Fruit fly (Drosophila melanogaster) S2 (cell line): ENCODE results near the gene Aprt.
A peak's percentile ranks its signal among the peaks of the same experiment; 100 is the strongest.

Source experiments
- CG8478 ChIP-seq: fragments of >200 bp; optimal IDR thresholded peaks from 2 replicates; lab custom pipeline; 2018
- CTCF ChIP-seq, 2 experiments: fragments of >200 bp; optimal IDR thresholded peaks; 2 replicates each; lab custom pipeline; 2018

The Aprt gene

dm6 chr3L:1887929-1888529 is 3.2 kb upstream of the Aprt start:
- TF ChIP-seq CG8478 (lab: Kevin White, UChicago): no peak
- no peak for TF ChIP-seq CTCF (optimal IDR thresholded peaks at IDR 0.05; lab: Kevin White, UChicago)

DNA sequence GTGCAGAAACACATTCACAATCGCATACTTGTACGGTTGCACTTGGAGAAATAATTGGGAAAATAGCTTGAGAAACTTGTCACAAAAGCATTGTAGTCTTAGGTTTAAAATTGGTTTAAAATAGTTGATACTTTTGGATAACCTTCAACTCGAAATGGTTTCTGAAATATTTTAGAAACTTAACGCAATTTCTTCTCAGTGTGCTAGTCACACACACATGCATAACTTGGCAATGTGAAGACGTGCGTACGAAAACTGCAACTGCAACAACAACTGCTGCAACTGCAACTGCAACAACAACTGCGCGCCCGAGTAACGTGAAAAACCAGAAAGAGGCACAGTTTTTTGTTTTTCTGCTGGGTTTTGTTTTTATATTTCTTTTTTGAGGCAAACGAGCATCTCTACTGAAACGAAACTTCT is 1.3 kb upstream of the Aprt start:
- no peak for TF ChIP-seq CG8478 (lab: Kevin White, UChicago)
- TF ChIP-seq CTCF (optimal IDR thresholded peaks at IDR 0.05; lab: Kevin White, UChicago): no peak

- no peak for TF ChIP-seq CTCF (optimal IDR thresholded peaks at IDR 0.05; lab: Kevin White, UChicago)
- TF ChIP-seq CG8478 (lab: Kevin White, UChicago): no peak
Observed at dm6 chr3L:1885436-1885835, 617 bp upstream of the Aprt start, which contains the start of gene Tmhs. Gene Tmhs, plus strand, starts transcription at chr3L:1885657.

dm6 chr3L:1882868-1883554 is 1.8 kb downstream of the Aprt start, which contains the start of gene CG13937:
Gene CG13937, minus strand, starts transcription at chr3L:1883041.
- TF ChIP-seq CG8478 (lab: Kevin White, UChicago) (no peak), CTCF (optimal IDR thresholded peaks at IDR 0.05; lab: Kevin White, UChicago) (no peak)

DNA sequence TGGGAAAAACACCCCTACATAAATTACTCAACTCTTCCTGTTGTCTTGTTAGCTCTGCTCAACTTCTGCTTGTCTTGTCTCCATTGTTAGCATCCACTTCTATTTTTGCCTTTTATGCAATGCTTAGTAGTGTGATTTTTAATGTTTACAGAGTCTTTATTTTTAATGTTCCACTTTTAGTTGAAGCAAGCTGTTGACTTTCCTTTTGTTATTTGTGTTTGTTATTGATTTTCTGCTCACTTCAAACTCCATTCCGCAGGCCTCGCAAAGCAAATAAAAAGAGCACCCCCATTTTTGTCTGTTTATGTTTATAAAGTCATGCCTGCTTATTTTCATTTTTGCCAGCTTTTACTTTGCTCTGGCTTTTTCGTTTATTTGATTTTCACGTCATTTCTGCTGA is 2.9 kb downstream of the Aprt start:
- TF ChIP-seq CTCF (optimal IDR thresholded peaks at IDR 0.05; lab: Kevin White, UChicago) (no peak), CG8478 (lab: Kevin White, UChicago) (no peak)

DNA sequence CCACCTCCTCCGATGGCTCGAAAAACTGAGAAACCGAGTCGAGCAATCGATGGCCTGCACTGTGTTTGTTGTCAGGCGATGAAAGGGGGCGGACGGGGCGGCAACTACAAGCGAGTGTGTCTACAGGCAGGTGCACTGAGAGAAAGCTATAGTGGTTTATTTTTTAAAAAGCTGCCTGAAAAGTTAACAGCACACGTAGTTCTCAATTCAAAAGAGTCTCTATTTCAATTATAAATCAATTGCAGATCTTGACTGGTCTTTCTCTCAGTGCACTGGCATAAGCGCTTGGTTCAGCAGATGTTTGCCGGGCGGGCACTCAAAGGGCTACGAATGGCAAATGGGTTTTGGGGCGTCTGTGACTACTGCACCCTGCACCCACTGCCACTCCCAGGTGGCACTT is 4.1 kb downstream of the Aprt start:
- TF ChIP-seq CTCF (optimal IDR thresholded peaks at IDR 0.05; lab: Kevin White, UChicago): no peak
- no peak for TF ChIP-seq CG8478 (lab: Kevin White, UChicago)

DNA sequence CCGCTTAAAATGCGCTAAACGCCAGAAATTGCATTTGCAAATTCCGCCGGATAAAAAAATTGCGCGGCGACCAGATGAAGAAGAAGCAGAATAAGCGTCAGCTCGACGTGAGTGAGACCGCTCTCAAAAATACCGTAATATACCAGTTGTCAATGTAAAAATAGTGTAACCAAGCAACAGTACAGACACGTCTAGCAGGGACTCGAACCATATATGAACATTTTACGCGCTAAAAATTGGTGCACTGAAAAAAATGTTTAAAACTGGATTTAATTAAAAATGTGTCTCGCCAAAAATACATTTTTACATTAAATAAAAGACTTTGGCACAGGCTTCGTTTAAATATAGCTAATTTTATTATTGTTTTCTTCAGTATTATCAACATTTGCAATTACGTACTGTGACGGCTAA is 8.6 kb downstream of the Aprt start, which contains the start of gene dre4:
Gene dre4 (minus strand): TSS at position 98 of the 411 bp plus-strand sequence.
- peak; percentile 24 to 62 for TF ChIP-seq CTCF (optimal IDR thresholded peaks at IDR 0.05; lab: Kevin White, UChicago)
- no peak for TF ChIP-seq CG8478 (lab: Kevin White, UChicago)

dm6 chr3L:1869719-1870118 is 15.1 kb downstream of the Aprt start, which contains the start of gene CG13924:
Gene CG13924, plus strand, starts transcription at chr3L:1870019.
- TF ChIP-seq CG8478 (lab: Kevin White, UChicago) (no peak), CTCF (optimal IDR thresholded peaks at IDR 0.05; lab: Kevin White, UChicago) (no peak)

- TF ChIP-seq CG8478 (lab: Kevin White, UChicago) (no peak), CTCF (optimal IDR thresholded peaks at IDR 0.05; lab: Kevin White, UChicago) (no peak)
Observed at dm6 chr3L:1868841-1869240, 16.0 kb downstream of the Aprt start.

DNA sequence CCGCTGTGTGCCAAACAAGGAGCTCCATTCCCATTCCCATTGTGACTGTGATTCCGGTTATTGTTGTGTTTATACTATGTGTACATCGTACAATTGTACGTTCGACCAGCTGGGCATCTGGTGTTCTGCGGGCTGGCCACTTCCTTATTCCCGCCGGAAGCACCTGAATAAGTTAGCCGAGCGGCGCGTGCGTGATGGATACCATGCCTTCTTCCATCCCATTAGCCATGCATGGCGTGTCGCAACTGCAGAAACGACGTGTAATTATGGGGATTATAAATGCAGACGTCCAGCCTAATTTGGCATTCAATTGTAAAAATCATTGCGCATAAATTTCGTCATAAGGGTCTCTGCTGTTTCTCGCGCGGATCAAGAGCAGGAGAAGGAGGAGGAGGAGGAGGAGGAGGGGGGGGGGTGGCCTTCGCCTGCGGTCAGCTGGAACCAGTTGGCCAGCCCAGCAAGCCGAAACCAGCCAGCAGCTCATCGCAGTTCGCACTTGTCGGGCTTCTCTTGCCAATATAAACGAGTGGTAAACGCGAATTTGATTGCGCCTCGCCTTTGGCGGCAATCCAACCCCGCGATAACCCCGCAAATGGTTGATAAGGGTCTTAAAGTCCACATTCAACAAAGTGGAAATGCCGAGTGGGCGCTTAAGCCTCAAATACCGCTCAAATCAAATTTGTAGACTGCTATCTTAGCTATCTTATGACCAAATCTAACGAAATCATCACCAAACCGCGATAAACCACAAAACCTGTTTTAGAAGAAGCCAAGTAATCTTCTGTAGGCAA is 18.6 kb downstream of the Aprt start:
- TF ChIP-seq CTCF (optimal IDR thresholded peaks at IDR 0.05; lab: Kevin White, UChicago) (no peak), CG8478 (lab: Kevin White, UChicago) (no peak)

- TF ChIP-seq CG8478 (lab: Kevin White, UChicago) (no peak), CTCF (optimal IDR thresholded peaks at IDR 0.05; lab: Kevin White, UChicago) (no peak)
Observed at dm6 chr3L:1865121-1865727, 19.6 kb downstream of the Aprt start, which contains the start of the genes HBS1 and CG12025. Gene HBS1, minus strand, starts transcription at chr3L:1865240. Gene CG12025, plus strand, starts transcription at chr3L:1865430.

DNA sequence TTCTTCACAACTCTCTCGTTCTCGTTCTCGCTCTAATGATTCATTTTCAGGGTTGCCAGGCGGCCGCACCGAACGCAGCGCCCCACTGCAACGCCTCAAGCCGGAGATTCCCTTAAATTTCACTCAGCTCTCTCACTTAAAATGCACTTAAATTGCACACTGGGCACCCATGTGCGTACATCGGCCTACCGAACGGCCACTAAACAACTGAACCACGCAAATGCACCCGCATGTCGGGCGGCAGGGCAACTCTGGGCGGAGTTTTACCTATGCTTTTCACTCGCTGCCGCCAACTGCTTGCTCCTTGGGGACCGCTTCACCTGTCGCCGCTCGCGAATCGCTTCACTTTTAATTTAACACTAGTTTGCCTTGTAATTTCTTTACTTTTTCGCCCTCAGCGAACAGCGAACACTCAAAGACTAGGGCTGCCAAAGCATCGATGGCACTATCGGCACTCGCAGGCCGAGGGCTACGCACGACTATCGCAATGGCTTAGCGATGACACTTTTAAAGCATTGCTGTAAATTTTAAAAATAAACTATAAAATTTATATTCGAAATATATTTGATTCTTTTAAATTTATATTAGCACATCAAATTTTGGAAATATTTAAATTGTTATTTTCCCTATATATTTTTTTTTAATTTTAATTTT is 22.9 kb downstream of the Aprt start, which contains the start of gene Rap1:
Gene Rap1 (minus strand): TSS at position 446 of the 654 bp plus-strand sequence.
- TF ChIP-seq CTCF (optimal IDR thresholded peaks at IDR 0.05; lab: Kevin White, UChicago): no peak
- TF ChIP-seq CG8478 (lab: Kevin White, UChicago): no peak

dm6 chr3L:1861400-1861793 is 23.4 kb downstream of the Aprt start:
- TF ChIP-seq CG8478 (lab: Kevin White, UChicago): no peak
- TF ChIP-seq CTCF (optimal IDR thresholded peaks at IDR 0.05; lab: Kevin White, UChicago): no peak

dm6 chr3L:1860749-1861148 is 24.1 kb downstream of the Aprt start:
- TF ChIP-seq CTCF (optimal IDR thresholded peaks at IDR 0.05; lab: Kevin White, UChicago) (no peak), CG8478 (lab: Kevin White, UChicago) (no peak)
